Fruit fly (Drosophila melanogaster) whole organism, embryonic: ENCODE measurements around the gene Smu1.

Experiments
- Aef1 ChIP-seq: fragments of 200-800 bp; sonication (Bioruptor generic); IDR thresholded peaks from 3 replicates; pipeline ENCODE4 v1.3.6; 2022; ENCODE audit warnings: missing biosample characterization, missing genetic modification characterization
- B-H2 ChIP-seq: fragments of 200-800 bp; sonication (Bioruptor generic); optimal IDR thresholded peaks from 2 replicates; lab custom pipeline; 2018; ENCODE audit warnings: missing biosample characterization, mild to moderate bottlenecking, missing genetic modification characterization
- CG10565 ChIP-seq: fragments of 200-800 bp; sonication (Bioruptor generic); optimal IDR thresholded peaks from 3 replicates; lab custom pipeline; 2016; ENCODE audit warnings: missing biosample characterization, mild to moderate bottlenecking, missing genetic modification characterization
- CG11085 ChIP-seq: fragments of 200-800 bp; sonication (Bioruptor generic); IDR thresholded peaks from 2 replicates; pipeline ENCODE4 v1.3.6; 2022; ENCODE audit warnings: missing biosample characterization, missing genetic modification characterization
- CG11398 ChIP-seq: fragments of 200-800 bp; sonication (Bioruptor generic); optimal IDR thresholded peaks from 2 replicates; lab custom pipeline; 2016; ENCODE audit warnings: missing biosample characterization, missing genetic modification characterization
- CG11560 ChIP-seq: fragments of 200-800 bp; sonication (Bioruptor generic); IDR thresholded peaks from 3 replicates; pipeline ENCODE4 v1.3.6; 2022; ENCODE audit warnings: missing biosample characterization, missing genetic modification characterization
- CG11723 ChIP-seq: fragments of 200-800 bp; sonication (Bioruptor generic); optimal IDR thresholded peaks from 2 replicates; lab custom pipeline; 2017; ENCODE audit warnings: missing biosample characterization, mild to moderate bottlenecking, missing genetic modification characterization
- CG12071 ChIP-seq: fragments of 200-800 bp; sonication (Bioruptor generic); optimal IDR thresholded peaks from 3 replicates; lab custom pipeline; 2018; ENCODE audit warnings: missing biosample characterization, mild to moderate bottlenecking, missing genetic modification characterization
- CG1233 ChIP-seq: fragments of 200-800 bp; sonication (Bioruptor generic); optimal IDR thresholded peaks from 4 replicates; lab custom pipeline; 2018; ENCODE audit warnings: missing biosample characterization, mild to moderate bottlenecking, missing genetic modification characterization
- CG12391 ChIP-seq: fragments of 200-800 bp; sonication (Bioruptor generic); optimal IDR thresholded peaks from 3 replicates; lab custom pipeline; 2018; ENCODE audit warnings: missing biosample characterization, mild to moderate bottlenecking, missing genetic modification characterization, moderate library complexity
- CG18764 ChIP-seq: fragments of 200-800 bp; sonication (Bioruptor generic); optimal IDR thresholded peaks from 3 replicates; lab custom pipeline; 2016; ENCODE audit warnings: missing biosample characterization, missing genetic modification characterization
- CG2116 ChIP-seq: fragments of 200-800 bp; sonication (Bioruptor generic); optimal IDR thresholded peaks from 3 replicates; lab custom pipeline; 2018; ENCODE audit warnings: missing biosample characterization, mild to moderate bottlenecking, missing genetic modification characterization
- CG30431 ChIP-seq: fragments of 200-800 bp; sonication (Bioruptor generic); optimal IDR thresholded peaks from 2 replicates; lab custom pipeline; 2017; ENCODE audit warnings: missing biosample characterization, missing genetic modification characterization
- CG34224 ChIP-seq: fragments of 200-800 bp; sonication (Bioruptor generic); IDR thresholded peaks from 3 replicates; pipeline ENCODE4 v1.3.6; 2022; ENCODE audit warnings: missing biosample characterization, missing genetic modification characterization; ENCODE audit not compliant: partially characterized antibody
- CG34422 ChIP-seq: fragments of 200-800 bp; sonication (Bioruptor generic); IDR thresholded peaks from 3 replicates; pipeline ENCODE4 v1.3.6; 2022; ENCODE audit warnings: missing biosample characterization, missing genetic modification characterization
- CG4617 ChIP-seq: fragments of 200-800 bp; sonication (Bioruptor generic); optimal IDR thresholded peaks from 3 replicates; lab custom pipeline; 2016; ENCODE audit warnings: missing biosample characterization, missing genetic modification characterization, borderline replicate concordance
- CG8089 ChIP-seq: fragments of 200-800 bp; sonication (Bioruptor generic); optimal IDR thresholded peaks from 3 replicates; lab custom pipeline; 2016; ENCODE audit warnings: missing biosample characterization, missing genetic modification characterization
- CG8359 ChIP-seq: fragments of 200-800 bp; sonication (Bioruptor generic); optimal IDR thresholded peaks from 2 replicates; lab custom pipeline; 2017; ENCODE audit warnings: missing biosample characterization, mild to moderate bottlenecking, missing genetic modification characterization, borderline replicate concordance
- CG9437 ChIP-seq: fragments of 200-800 bp; sonication (Bioruptor generic); optimal IDR thresholded peaks from 2 replicates; lab custom pipeline; 2018; ENCODE audit warnings: missing biosample characterization, mild to moderate bottlenecking, missing genetic modification characterization
- Dbx ChIP-seq: fragments of 200-800 bp; sonication (Bioruptor generic); IDR thresholded peaks from 3 replicates; pipeline ENCODE4 v1.3.6; 2022; ENCODE audit warnings: missing biosample characterization, missing genetic modification characterization
- Dek ChIP-seq: fragments of 200-800 bp; sonication (Bioruptor generic); optimal IDR thresholded peaks from 3 replicates; lab custom pipeline; 2019; ENCODE audit warnings: missing biosample characterization, mild to moderate bottlenecking, missing genetic modification characterization, moderate library complexity
- Dref ChIP-seq: fragments of 200-800 bp; sonication (Bioruptor generic); IDR thresholded peaks from 2 replicates; pipeline ENCODE4 v1.3.6; 2022; ENCODE audit warnings: missing biosample characterization, missing genetic modification characterization
- HmgD ChIP-seq: fragments of 200-800 bp; sonication (Bioruptor generic); optimal IDR thresholded peaks from 3 replicates; lab custom pipeline; 2016; ENCODE audit warnings: missing biosample characterization, missing genetic modification characterization
- Mes4 ChIP-seq: fragments of 200-800 bp; sonication (Bioruptor generic); optimal IDR thresholded peaks from 2 replicates; lab custom pipeline; 2016; ENCODE audit warnings: missing biosample characterization, missing genetic modification characterization
- Usf ChIP-seq: fragments of 200-800 bp; sonication (Bioruptor generic); optimal IDR thresholded peaks from 2 replicates; lab custom pipeline; 2017; ENCODE audit warnings: missing genotype, missing biosample characterization, missing genetic modification characterization
- abd-A ChIP-seq: fragments of 200-800 bp; sonication (Bioruptor generic); optimal IDR thresholded peaks from 3 replicates; lab custom pipeline; 2019; ENCODE audit warnings: missing biosample characterization, mild to moderate bottlenecking, missing genetic modification characterization, moderate library complexity
- ap ChIP-seq: fragments of 200-800 bp; sonication (Bioruptor generic); IDR thresholded peaks from 2 replicates; pipeline ENCODE4 v1.3.6; 2022; ENCODE audit warnings: missing biosample characterization, missing genetic modification characterization
- az2 ChIP-seq: fragments of 200-800 bp; sonication (Bioruptor generic); optimal IDR thresholded peaks from 3 replicates; lab custom pipeline; 2016; ENCODE audit warnings: missing biosample characterization, missing genetic modification characterization
- chif ChIP-seq, 2 experiments: fragments of 200-800 bp; sonication (Bioruptor generic); optimal IDR thresholded peaks; 3 replicates each; lab custom pipeline; 2016; ENCODE audit warnings: missing biosample characterization in 2 of 2, missing genetic modification characterization in 2 of 2
- chm ChIP-seq: fragments of 200-800 bp; sonication (Bioruptor generic); IDR thresholded peaks from 2 replicates; pipeline ENCODE4 v1.3.6; 2022; ENCODE audit warnings: missing biosample characterization, missing genetic modification characterization
- corto ChIP-seq: fragments of 200-800 bp; sonication (Bioruptor generic); optimal IDR thresholded peaks from 2 replicates; lab custom pipeline; 2016; ENCODE audit warnings: missing biosample characterization, mild to moderate bottlenecking, missing genetic modification characterization, moderate library complexity
- dati ChIP-seq: fragments of 200-800 bp; sonication (Bioruptor generic); IDR thresholded peaks from 2 replicates; pipeline ENCODE4 v1.3.6; 2022; ENCODE audit warnings: missing biosample characterization, missing genetic modification characterization
- dimm ChIP-seq: fragments of 200-800 bp; sonication (Bioruptor generic); IDR thresholded peaks from 2 replicates; pipeline ENCODE4 v1.3.6; 2022; ENCODE audit warnings: missing biosample characterization, missing genetic modification characterization
- exex ChIP-seq: fragments of 200-800 bp; sonication (Bioruptor generic); optimal IDR thresholded peaks from 4 replicates; lab custom pipeline; 2018; ENCODE audit warnings: missing biosample characterization, mild to moderate bottlenecking, missing genetic modification characterization, moderate library complexity
- grn ChIP-seq: fragments of 200-800 bp; sonication (Bioruptor generic); optimal IDR thresholded peaks from 3 replicates; lab custom pipeline; 2017; ENCODE audit warnings: missing biosample characterization, missing genetic modification characterization
- her ChIP-seq: fragments of 200-800 bp; sonication (Bioruptor generic); optimal IDR thresholded peaks from 2 replicates; lab custom pipeline; 2016; ENCODE audit warnings: missing biosample characterization, missing genetic modification characterization
- hkb ChIP-seq, 2 experiments: fragments of 200-800 bp in 1 of 2; fragments of >200 bp in 1 of 2; sonication (Bioruptor generic) in 1 of 2; IDR thresholded peaks in 1 of 2; optimal IDR thresholded peaks in 1 of 2; 2 replicates each; pipeline versions ENCODE4 v1.3.6 to Lab custom; 2017 to 2022; ENCODE audit warnings: missing biosample characterization in 1 of 2, missing genetic modification characterization in 1 of 2
- jumu ChIP-seq: fragments of 200-800 bp; sonication (Bioruptor generic); optimal IDR thresholded peaks from 3 replicates; lab custom pipeline; 2016; ENCODE audit warnings: missing biosample characterization, missing genetic modification characterization
- lilli ChIP-seq: fragments of 200-800 bp; sonication (Bioruptor generic); optimal IDR thresholded peaks from 3 replicates; lab custom pipeline; 2016; ENCODE audit warnings: missing biosample characterization, missing genetic modification characterization
- nerfin-2 ChIP-seq: fragments of 200-800 bp; sonication (Bioruptor generic); IDR thresholded peaks from 2 replicates; pipeline ENCODE4 v1.3.6; 2022; ENCODE audit warnings: missing biosample characterization, missing genetic modification characterization; ENCODE audit not compliant: partially characterized antibody
- peb ChIP-seq: fragments of 200-800 bp; sonication (Bioruptor generic); IDR thresholded peaks from 2 replicates; pipeline ENCODE4 v1.3.6; 2022; ENCODE audit warnings: missing biosample characterization, missing genetic modification characterization
- seq ChIP-seq: fragments of 200-800 bp; sonication (Bioruptor generic); IDR thresholded peaks from 2 replicates; pipeline ENCODE4 v1.3.6; 2022; ENCODE audit warnings: missing biosample characterization, missing genetic modification characterization
- sisA ChIP-seq: fragments of 200-800 bp; sonication (Bioruptor generic); IDR thresholded peaks from 2 replicates; pipeline ENCODE4 v1.3.6; 2022; ENCODE audit warnings: missing biosample characterization, missing genetic modification characterization
- so ChIP-seq: fragments of 200-800 bp; sonication (Bioruptor generic); IDR thresholded peaks from 3 replicates; pipeline ENCODE4 v1.3.6; 2022; ENCODE audit warnings: missing biosample characterization, missing genetic modification characterization
- tgo ChIP-seq: fragments of 200-800 bp; sonication (Bioruptor generic); IDR thresholded peaks from 3 replicates; pipeline ENCODE4 v1.3.6; 2022; ENCODE audit warnings: missing biosample characterization, missing genetic modification characterization
- tll ChIP-seq, 2 experiments: fragments of 200-800 bp in 1 of 2; fragments of >200 bp in 1 of 2; sonication (Bioruptor generic) in 1 of 2; optimal IDR thresholded peaks; 2 replicates each; lab custom pipeline; 2017 to 2019; ENCODE audit warnings: missing biosample characterization in 2 of 2, missing genetic modification characterization in 2 of 2, mild to moderate bottlenecking in 1 of 2, moderate library complexity in 1 of 2
- toy ChIP-seq: fragments of 200-800 bp; sonication (Bioruptor generic); IDR thresholded peaks from 2 replicates; pipeline ENCODE4 v1.3.6; 2022; ENCODE audit warnings: missing biosample characterization, missing genetic modification characterization
- twi ChIP-seq: fragments of 200-800 bp; optimal IDR thresholded peaks from 2 replicates; lab custom pipeline; 2019; ENCODE audit warnings: missing biosample characterization, mild to moderate bottlenecking, missing genetic modification characterization, moderate library complexity
- zfh2 ChIP-seq: fragments of 200-800 bp; sonication (Bioruptor generic); optimal IDR thresholded peaks from 2 replicates; lab custom pipeline; 2016; ENCODE audit warnings: missing biosample characterization, missing genetic modification characterization

Smu1 gene

dm6 chr3R:18997388-18998287, 16.5 kb upstream of the Smu1 start (continued):
- TF ChIP-seq seq (GFP tag; lab: Robert Waterston, UW) (peak; percentile 61; the same call in 1 of the 2 replicates), CG12071 (peak; percentile 71), CG11560 (no peak), CG1233 (GFP tag; lab: Kevin White, UChicago) (peak; percentile 73), toy (GFP tag; lab: Robert Waterston, UW) (no peak), CG4617 (peak; percentile 33), HmgD (no peak), CG11723 (GFP tag; lab: Kevin White, UChicago) (peak; percentile 93), peb (GFP tag; lab: Robert Waterston, UW) (0 out of 2 replicates have a peak, but pooled peaks have one; percentile 10), nerfin-2 (GFP tag; lab: Robert Waterston, UW) (no peak), CG11085 (no peak), Usf (peak; percentile 19), jumu (GFP tag; lab: Kevin White, UChicago) (no peak), dimm (GFP tag; lab: Robert Waterston, UW) (peak; percentile 28; the same call in 1 of the 2 replicates), Dek (tag; lab: Kevin White, UChicago) (peak; percentile 6), CG30431 (GFP tag; lab: Kevin White, UChicago) (peak; percentile 57), her (GFP tag; lab: Kevin White, UChicago) (peak; percentile 10), chif (GFP tag; optimal IDR thresholded peaks at IDR 0.05; lab: Kevin White, UChicago) (peak; percentile 71 to 78), exex (tag; lab: Kevin White, UChicago) (peak; percentile 5), hkb (optimal IDR thresholded peaks at IDR 0.05; lab: Kevin White, UChicago) (no peak), hkb (GFP tag; IDR thresholded peaks at IDR 0.05; lab: Robert Waterston, UW) (peak; percentile 68), grn (GFP tag; lab: Kevin White, UChicago) (peak; percentile 91), tgo (GFP tag; lab: Robert Waterston, UW) (no peak), Mes4 (GFP tag; lab: Kevin White, UChicago) (peak; percentile 76), zfh2 (GFP tag; lab: Kevin White, UChicago) (no peak), CG18764 (GFP tag; lab: Kevin White, UChicago) (peak; percentile 25), dati (GFP tag; lab: Robert Waterston, UW) (no peak), Aef1 (no peak), sisA (GFP tag; lab: Robert Waterston, UW) (no peak), twi (tag; lab: Kevin White, UChicago) (peak; percentile 65), CG9437 (GFP tag; lab: Kevin White, UChicago) (peak; percentile 29), CG8089 (GFP tag; lab: Kevin White, UChicago) (peak; percentile 85), az2 (GFP tag; lab: Kevin White, UChicago) (peak; percentile 50), CG2116 (GFP tag; lab: Kevin White, UChicago) (peak; percentile 76), CG11398 (GFP tag; lab: Kevin White, UChicago) (peak; percentile 87), CG8359 (GFP tag; lab: Kevin White, UChicago) (peak; percentile 5), Dref (GFP tag; lab: Robert Waterston, UW) (no peak), CG34422 (GFP tag; lab: Robert Waterston, UW) (no peak), B-H2 (GFP tag; lab: Kevin White, UChicago) (no peak), abd-A (peak; percentile 85), chm (GFP tag; lab: Robert Waterston, UW) (peak; percentile 69), lilli (peak; percentile 1), CG10565 (GFP tag; lab: Kevin White, UChicago) (no peak), corto (GFP tag; lab: Kevin White, UChicago) (no peak), Dbx (GFP tag; lab: Robert Waterston, UW) (no peak), tll (GFP tag; optimal IDR thresholded peaks at IDR 0.05; lab: Kevin White, UChicago) (peak in 1 of 2 experiments; percentile 43), CG12391 (tag; lab: Kevin White, UChicago) (peak; percentile 71), so (GFP tag; lab: Robert Waterston, UW) (peak; percentile 84), CG34224 (GFP tag; lab: Robert Waterston, UW) (no peak), ap (GFP tag; lab: Robert Waterston, UW) (peak; percentile 55)
